Worm (Caenorhabditis elegans): ENCODE measurements around the gene T26A5.6.

Gene T26A5.6

DNA sequence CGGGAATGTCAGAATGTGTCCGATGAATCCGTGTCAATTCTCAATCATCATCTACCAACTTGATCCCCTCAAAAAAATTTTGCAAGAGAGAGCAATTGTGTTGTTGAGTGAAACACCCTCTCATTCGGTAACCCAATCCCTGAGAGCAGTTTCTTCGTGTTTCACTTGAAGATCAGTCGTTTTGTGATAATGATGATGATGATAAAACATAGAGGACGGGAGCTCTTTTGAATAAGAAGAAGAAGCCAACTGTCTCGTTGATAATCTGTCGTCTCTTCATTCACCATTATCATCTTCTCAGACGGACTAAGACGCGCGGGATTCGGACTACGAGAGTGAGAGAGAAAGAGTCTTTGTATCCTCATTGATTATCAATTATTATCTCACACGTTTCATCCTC is 45.4 kb downstream of the T26A5.6 start (continued):
- TF ChIP-seq ceh-63 (GFP tag; optimal IDR thresholded peaks at IDR 0.05): no peak
- peak; percentile 36 for TF ChIP-seq ztf-4 (tag; optimal IDR thresholded peaks at IDR 0.05)
- TF ChIP-seq mep-1 (tag; optimal IDR thresholded peaks at IDR 0.05): peak; percentile 10
- no peak for TF ChIP-seq ceh-82 (tag; optimal IDR thresholded peaks at IDR 0.05)
- TF ChIP-seq hlh-17 (GFP tag; optimal IDR thresholded peaks at IDR 0.05; ENCODE audit: borderline replicate concordance): no peak
- no peak for TF ChIP-seq pag-3 (tag; optimal IDR thresholded peaks at IDR 0.05; ENCODE audit: borderline replicate concordance, insufficient read depth)
- peak; percentile 39 for TF ChIP-seq nhr-19 (GFP tag; conservative IDR thresholded peaks at IDR 0.05)
- TF ChIP-seq nhr-47 (tag; optimal IDR thresholded peaks at IDR 0.05): no peak
- TF ChIP-seq hpl-2 (GFP tag; optimal IDR thresholded peaks at IDR 0.05): no peak
- TF ChIP-seq ces-1 (GFP tag; optimal IDR thresholded peaks at IDR 0.05): no peak
- no peak for TF ChIP-seq Y116A8C.19 (tag; optimal IDR thresholded peaks at IDR 0.05; ENCODE audit: borderline replicate concordance)
- TF ChIP-seq egl-27 (tag; optimal IDR thresholded peaks at IDR 0.05): no peak
- TF ChIP-seq efl-3 (GFP tag; optimal IDR thresholded peaks at IDR 0.05): no peak
- TF ChIP-seq nhr-84 (tag; optimal IDR thresholded peaks at IDR 0.05): no peak
- TF ChIP-seq dsc-1 (tag; optimal IDR thresholded peaks at IDR 0.05): no peak
- no peak for TF ChIP-seq aly-2 (tag; optimal IDR thresholded peaks at IDR 0.05)
- TF ChIP-seq fkh-8 (tag; optimal IDR thresholded peaks at IDR 0.05): no peak
- no peak for TF ChIP-seq alr-1 (tag; optimal IDR thresholded peaks at IDR 0.05; ENCODE audit: borderline replicate concordance)
- TF ChIP-seq elt-3 (tag; optimal IDR thresholded peaks at IDR 0.05): no peak
- no peak for TF ChIP-seq nhr-11 (tag; optimal IDR thresholded peaks at IDR 0.05)
- no peak for TF ChIP-seq snpc-4 (tag; optimal IDR thresholded peaks at IDR 0.05)
- TF ChIP-seq irx-1 (tag; optimal IDR thresholded peaks at IDR 0.05): no peak
- no peak for TF ChIP-seq ztf-11 (tag; optimal IDR thresholded peaks at IDR 0.05)
- TF ChIP-seq lin-14 (GFP tag; optimal IDR thresholded peaks at IDR 0.05): peak; percentile 71
- no peak for TF ChIP-seq swsn-7 (tag; optimal IDR thresholded peaks at IDR 0.05)
- TF ChIP-seq ets-5 (GFP tag; IDR thresholded peaks at IDR 0.05): no peak
- no peak for TF ChIP-seq C04F5.9 (tag; optimal IDR thresholded peaks at IDR 0.05)
- no peak for TF ChIP-seq nhr-77 (tag; optimal IDR thresholded peaks at IDR 0.05)
- no peak for TF ChIP-seq lin-39 (tag; optimal IDR thresholded peaks at IDR 0.05)
- TF ChIP-seq nhr-90 (tag; optimal IDR thresholded peaks at IDR 0.05; ENCODE audit: poor library complexity): no peak
- TF ChIP-seq jun-1 (tag; optimal IDR thresholded peaks at IDR 0.05): no peak
- no peak for TF ChIP-seq nhr-28 (tag; optimal IDR thresholded peaks at IDR 0.05)
- TF ChIP-seq rnt-1 (tag; optimal IDR thresholded peaks at IDR 0.05): peak; percentile 65
- no peak for TF ChIP-seq mab-9 (GFP tag; IDR thresholded peaks at IDR 0.05)
- TF ChIP-seq ceh-90 (tag; optimal IDR thresholded peaks at IDR 0.05): no peak
- TF ChIP-seq dpl-1 (GFP tag; optimal IDR thresholded peaks at IDR 0.05): no peak
- TF ChIP-seq ceh-8 (GFP tag; optimal IDR thresholded peaks at IDR 0.05): no peak

DNA sequence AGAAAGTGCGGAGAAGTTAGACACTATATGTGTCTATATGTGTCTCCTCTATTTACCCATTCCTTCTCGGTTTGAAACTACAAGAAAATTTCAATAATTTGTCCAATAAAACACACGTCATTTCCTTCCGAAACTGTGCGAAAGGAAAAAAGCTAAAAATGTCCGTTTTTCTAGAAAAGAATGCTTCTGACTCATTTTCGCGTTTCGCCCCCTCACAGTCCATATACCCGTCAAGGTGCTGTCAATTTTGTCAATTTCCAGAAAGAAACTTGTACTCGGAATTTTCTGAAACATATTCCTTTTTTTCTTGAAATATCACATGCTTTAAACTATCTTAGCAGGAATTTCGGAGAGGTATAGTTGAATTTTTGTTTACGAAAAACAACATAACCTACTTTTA is 47.7 kb downstream of the T26A5.6 start:
- no peak for TF ChIP-seq hlh-17 (GFP tag; optimal IDR thresholded peaks at IDR 0.05; ENCODE audit: borderline replicate concordance)
- TF ChIP-seq tbx-2 (tag; optimal IDR thresholded peaks at IDR 0.05): no peak
- no peak for TF ChIP-seq unc-130 (tag; optimal IDR thresholded peaks at IDR 0.05)

ce11 chrIII:6402346-6402745 is 48.1 kb downstream of the T26A5.6 start:
- TF ChIP-seq swsn-7 (tag; optimal IDR thresholded peaks at IDR 0.05): peak; percentile 43
- no peak for TF ChIP-seq elt-3 (tag; optimal IDR thresholded peaks at IDR 0.05)
- no peak for TF ChIP-seq grh-1 (GFP tag; IDR thresholded peaks at IDR 0.05)
- no peak for TF ChIP-seq lin-15B (tag; optimal IDR thresholded peaks at IDR 0.05)
- peak; percentile 60 for TF ChIP-seq lin-13 (GFP tag; optimal IDR thresholded peaks at IDR 0.05)
- no peak for TF ChIP-seq mep-1 (tag; optimal IDR thresholded peaks at IDR 0.05)
- TF ChIP-seq unc-130 (tag; optimal IDR thresholded peaks at IDR 0.05): no peak
- TF ChIP-seq unc-98 (GFP tag; IDR thresholded peaks at IDR 0.05): no peak; the same call in 1 of the 2 replicates
- no peak for TF ChIP-seq ceh-82 (tag; optimal IDR thresholded peaks at IDR 0.05)
- TF ChIP-seq mdl-1 (tag; optimal IDR thresholded peaks at IDR 0.05): no peak
- TF ChIP-seq nhr-71 (tag; optimal IDR thresholded peaks at IDR 0.05): peak; percentile 91
- TF ChIP-seq nhr-77 (tag; optimal IDR thresholded peaks at IDR 0.05): no peak
- no peak for TF ChIP-seq unc-86 (tag; optimal IDR thresholded peaks at IDR 0.05)
- no peak for TF ChIP-seq pax-3 (tag; optimal IDR thresholded peaks at IDR 0.05)
- no peak for TF ChIP-seq nhr-90 (tag; optimal IDR thresholded peaks at IDR 0.05; ENCODE audit: poor library complexity)
- TF ChIP-seq jun-1 (tag; optimal IDR thresholded peaks at IDR 0.05): no peak
- TF ChIP-seq snu-23 (GFP tag; optimal IDR thresholded peaks at IDR 0.05): peak; percentile 67
- TF ChIP-seq lin-39 (tag; optimal IDR thresholded peaks at IDR 0.05): peak; percentile 57
- TF ChIP-seq ces-1 (GFP tag; optimal IDR thresholded peaks at IDR 0.05): no peak
- peak in 1 of 2 experiments; percentile 14 for TF ChIP-seq lin-35 (GFP tag; optimal IDR thresholded peaks at IDR 0.05)
- no peak for TF ChIP-seq aly-2 (tag; optimal IDR thresholded peaks at IDR 0.05)
- TF ChIP-seq egl-27 (tag; optimal IDR thresholded peaks at IDR 0.05): no peak

Measured in whole organism, L1 larva.